Fruit fly (Drosophila melanogaster) whole organism, pupa: ENCODE results near the gene pHCl-1.

Source experiments
- CG32121 ChIP-seq: fragments of 200-800 bp; sonication (Bioruptor generic); IDR thresholded peaks from 2 replicates; pipeline ENCODE4 v1.3.6; 2022; ENCODE audit warnings: missing biosample characterization, missing genetic modification characterization
- CG8301 ChIP-seq: fragments of 200-800 bp; sonication (Bioruptor generic); optimal IDR thresholded peaks from 2 replicates; lab custom pipeline; 2018; ENCODE audit warnings: missing biosample characterization, mild to moderate bottlenecking, missing genetic modification characterization
- D1 ChIP-seq: fragments of 200-800 bp; sonication (Bioruptor generic); optimal IDR thresholded peaks from 2 replicates; lab custom pipeline; 2018; ENCODE audit warnings: missing biosample characterization, mild to moderate bottlenecking, missing genetic modification characterization, moderate library complexity
- EcR ChIP-seq: fragments of 200-800 bp; sonication (Bioruptor generic); optimal IDR thresholded peaks from 3 replicates; lab custom pipeline; 2019; ENCODE audit warnings: missing biosample characterization, missing genetic modification characterization, mild to moderate bottlenecking, moderate library complexity, missing genetic modification reagents
- Snoo ChIP-seq: fragments of 200-800 bp; sonication (Bioruptor generic); optimal IDR thresholded peaks from 3 replicates; lab custom pipeline; 2017; ENCODE audit warnings: missing biosample characterization, mild to moderate bottlenecking, missing genetic modification characterization, inconsistent platforms
- gl ChIP-seq: fragments of 200-800 bp; sonication (Bioruptor generic); optimal IDR thresholded peaks from 2 replicates; lab custom pipeline; 2018; ENCODE audit warnings: missing biosample characterization, mild to moderate bottlenecking, missing genetic modification characterization
- rn ChIP-seq: fragments of 200-800 bp; sonication (Bioruptor generic); IDR thresholded peaks from 2 replicates; pipeline ENCODE4 v1.3.6; 2022; ENCODE audit warnings: missing biosample characterization, missing genetic modification characterization

dm6 chr3L:15923352-15923751 is 24.5 kb upstream of the pHCl-1 start:
- TF ChIP-seq Snoo (tag; lab: Kevin White, UChicago) = no peak
- TF ChIP-seq gl (tag; lab: Kevin White, UChicago) = no peak
- no peak for TF ChIP-seq CG8301 (tag; lab: Kevin White, UChicago)
- no peak for TF ChIP-seq EcR (GFP tag; lab: Kevin White, UChicago)
- no peak for TF ChIP-seq D1 (tag; lab: Kevin White, UChicago)
- no peak for TF ChIP-seq rn (GFP tag; lab: Robert Waterston, UW)
- no peak for TF ChIP-seq CG32121
